Worm (Caenorhabditis elegans) whole organism, L2 larva: Measurements from ENCODE around the gene ggtb-1.

Experiments used
- C34F6.9 ChIP-seq: fragments of 150-350 bp; optimal IDR thresholded peaks from 2 replicates; lab custom pipeline; 2014; ENCODE audit warnings: missing biosample characterization, missing genetic modification characterization
- F13H6.1 ChIP-seq: sonication (generic microtip); optimal IDR thresholded peaks from 2 replicates; lab custom pipeline; 2016; ENCODE audit warnings: missing genetic modification characterization, missing compliant biosample characterization
- R02D3.7 ChIP-seq: fragments of 150-350 bp; optimal IDR thresholded peaks from 2 replicates; lab custom pipeline; 2014; ENCODE audit warnings: missing biosample characterization, missing genetic modification characterization
- Y55F3AM.14 ChIP-seq: fragments of 200-800 bp; sonication (Bioruptor generic); optimal IDR thresholded peaks from 2 replicates; lab custom pipeline; 2018; ENCODE audit warnings: mild to moderate bottlenecking, missing genetic modification characterization, missing compliant biosample characterization
- ZK546.5 ChIP-seq: sonication (generic microtip); optimal IDR thresholded peaks from 2 replicates; lab custom pipeline; 2017; ENCODE audit warnings: missing biosample characterization, missing genetic modification characterization
- alr-1 ChIP-seq: fragments of 150-350 bp; optimal IDR thresholded peaks from 2 replicates; lab custom pipeline; 2014; ENCODE audit warnings: missing biosample characterization, missing genetic modification characterization
- aly-2 ChIP-seq: fragments of 150-350 bp; optimal IDR thresholded peaks from 2 replicates; lab custom pipeline; 2014; ENCODE audit warnings: missing biosample characterization, missing genetic modification characterization
- ama-1 ChIP-seq: fragments of 150-350 bp; optimal IDR thresholded peaks from 2 replicates; lab custom pipeline; 2018; ENCODE audit warnings: inconsistent platforms
- blmp-1 ChIP-seq: sonication (generic microtip); optimal IDR thresholded peaks from 2 replicates; lab custom pipeline; 2017; ENCODE audit warnings: missing genetic modification characterization, mild to moderate bottlenecking, missing compliant biosample characterization, antibody characterized with exemption, moderate library complexity; ENCODE audit not compliant: insufficient read depth
- ceh-16 ChIP-seq: fragments of 150-350 bp; optimal IDR thresholded peaks from 2 replicates; lab custom pipeline; 2014; ENCODE audit warnings: missing biosample characterization, missing genetic modification characterization
- ceh-82 ChIP-seq: fragments of 150-350 bp; optimal IDR thresholded peaks from 2 replicates; lab custom pipeline; 2014; ENCODE audit warnings: missing biosample characterization, missing genetic modification characterization
- crh-2 ChIP-seq: sonication (generic microtip); optimal IDR thresholded peaks from 2 replicates; lab custom pipeline; 2017; ENCODE audit warnings: missing biosample characterization, missing genetic modification characterization
- dmd-4 ChIP-seq: sonication (generic microtip); optimal IDR thresholded peaks from 2 replicates; lab custom pipeline; 2017; ENCODE audit warnings: missing biosample characterization, missing genetic modification characterization
- egl-27 ChIP-seq: sonication (generic microtip); optimal IDR thresholded peaks from 3 replicates; lab custom pipeline; 2017; ENCODE audit warnings: missing biosample characterization, missing genetic modification reagents, missing genetic modification characterization
- elt-1 ChIP-seq: fragments of 150-350 bp; optimal IDR thresholded peaks from 2 replicates; lab custom pipeline; 2014; ENCODE audit warnings: missing biosample characterization, missing genetic modification characterization
- elt-3 ChIP-seq: sonication (generic microtip); optimal IDR thresholded peaks from 2 replicates; lab custom pipeline; 2017; ENCODE audit warnings: missing biosample characterization, missing genetic modification characterization
- fos-1 ChIP-seq: fragments of 150-350 bp; optimal IDR thresholded peaks from 2 replicates; lab custom pipeline; 2014; ENCODE audit warnings: missing biosample characterization, missing genetic modification characterization
- gmeb-1 ChIP-seq: fragments of 150-350 bp; optimal IDR thresholded peaks from 2 replicates; lab custom pipeline; 2014; ENCODE audit warnings: missing biosample characterization, missing genetic modification characterization
- lin-11 ChIP-seq: fragments of 150-350 bp; sonication (generic microtip); optimal IDR thresholded peaks from 2 replicates; lab custom pipeline; 2014; ENCODE audit warnings: missing biosample characterization, missing genetic modification characterization, inconsistent platforms, mixed read lengths
- lin-13 ChIP-seq: fragments of 150-350 bp; optimal IDR thresholded peaks from 2 replicates; lab custom pipeline; 2014; ENCODE audit warnings: missing biosample characterization, missing genetic modification reagents, missing genetic modification characterization
- lin-39 ChIP-seq: fragments of 150-350 bp; optimal IDR thresholded peaks from 2 replicates; lab custom pipeline; 2014; ENCODE audit warnings: missing biosample characterization, missing genetic modification reagents, missing genetic modification characterization
- lsy-2 ChIP-seq, 2 experiments: fragments of 150-350 bp in 1 of 2; sonication (generic microtip) in 1 of 2; optimal IDR thresholded peaks; 2 replicates each; lab custom pipeline; 2014 to 2017; ENCODE audit warnings: missing biosample characterization in 2 of 2, missing genetic modification characterization in 2 of 2
- mab-5 ChIP-seq: fragments of 150-350 bp; optimal IDR thresholded peaks from 2 replicates; lab custom pipeline; 2014; ENCODE audit warnings: missing biosample characterization, missing genetic modification characterization
- mbf-1 ChIP-seq: sonication (generic microtip); optimal IDR thresholded peaks from 2 replicates; lab custom pipeline; 2017; ENCODE audit warnings: missing biosample characterization, missing genetic modification characterization
- mdl-1 ChIP-seq, 2 experiments: fragments of 150-350 bp in 1 of 2; sonication (generic microtip) in 1 of 2; optimal IDR thresholded peaks; 2 replicates each; lab custom pipeline; 2017; ENCODE audit warnings: missing biosample characterization in 2 of 2, missing genetic modification characterization in 2 of 2
- nhr-10 ChIP-seq: sonication (generic microtip); optimal IDR thresholded peaks from 2 replicates; lab custom pipeline; 2017; ENCODE audit warnings: missing biosample characterization, missing genetic modification characterization
- nhr-11 ChIP-seq: fragments of 150-350 bp; optimal IDR thresholded peaks from 2 replicates; lab custom pipeline; 2014; ENCODE audit warnings: missing biosample characterization, missing genetic modification characterization
- nhr-12 ChIP-seq: fragments of 150-350 bp; optimal IDR thresholded peaks from 2 replicates; lab custom pipeline; 2014; ENCODE audit warnings: missing biosample characterization, missing genetic modification characterization
- nhr-129 ChIP-seq: fragments of 150-350 bp; optimal IDR thresholded peaks from 2 replicates; lab custom pipeline; 2014; ENCODE audit warnings: missing biosample characterization, missing genetic modification characterization
- nhr-21 ChIP-seq: fragments of 150-350 bp; optimal IDR thresholded peaks from 2 replicates; lab custom pipeline; 2014; ENCODE audit warnings: missing biosample characterization, missing genetic modification characterization
- nhr-23 ChIP-seq: fragments of 150-350 bp; optimal IDR thresholded peaks from 2 replicates; lab custom pipeline; 2014; ENCODE audit warnings: missing biosample characterization, missing genetic modification reagents, missing genetic modification characterization
- nhr-237 ChIP-seq: fragments of 150-350 bp; optimal IDR thresholded peaks from 2 replicates; lab custom pipeline; 2014; ENCODE audit warnings: missing biosample characterization, missing genetic modification characterization
- nhr-25 ChIP-seq: fragments of 150-350 bp; sonication (generic microtip); optimal IDR thresholded peaks from 3 replicates; lab custom pipeline; 2014; ENCODE audit warnings: missing biosample characterization, missing genetic modification characterization
- nhr-6 ChIP-seq: fragments of 150-350 bp; optimal IDR thresholded peaks from 2 replicates; lab custom pipeline; 2014; ENCODE audit warnings: missing biosample characterization, missing genetic modification characterization
- nhr-77 ChIP-seq: fragments of 150-350 bp; optimal IDR thresholded peaks from 2 replicates; lab custom pipeline; 2014; ENCODE audit warnings: missing biosample characterization, missing genetic modification characterization
- peb-1 ChIP-seq: fragments of 150-350 bp; optimal IDR thresholded peaks from 2 replicates; lab custom pipeline; 2014; ENCODE audit warnings: missing biosample characterization, missing genetic modification characterization
- sem-4 ChIP-seq: fragments of 150-350 bp; optimal IDR thresholded peaks from 2 replicates; lab custom pipeline; 2014; ENCODE audit warnings: missing biosample characterization, missing genetic modification reagents, missing genetic modification characterization
- skn-1 ChIP-seq: sonication (generic microtip); optimal IDR thresholded peaks from 2 replicates; lab custom pipeline; 2017; ENCODE audit warnings: missing biosample characterization, missing genetic modification characterization
- sma-3 ChIP-seq: sonication (generic microtip); optimal IDR thresholded peaks from 2 replicates; lab custom pipeline; 2016; ENCODE audit warnings: missing genetic modification reagents, missing genetic modification characterization, missing compliant biosample characterization
- sma-9 ChIP-seq, 2 experiments: fragments of 150-350 bp in 1 of 2; sonication (generic microtip) in 1 of 2; optimal IDR thresholded peaks; 2 replicates each; lab custom pipeline; 2014 to 2016; ENCODE audit warnings: missing genetic modification characterization in 2 of 2, mild to moderate bottlenecking in 1 of 2, missing biosample characterization in 1 of 2, missing compliant biosample characterization in 1 of 2, missing genetic modification reagents in 1 of 2, moderate library complexity in 1 of 2
- snpc-4 ChIP-seq: fragments of 150-350 bp; optimal IDR thresholded peaks from 2 replicates; lab custom pipeline; 2014; ENCODE audit warnings: missing biosample characterization, missing genetic modification characterization
- unc-39 ChIP-seq: fragments of 150-350 bp; optimal IDR thresholded peaks from 2 replicates; lab custom pipeline; 2014; ENCODE audit warnings: missing biosample characterization, missing genetic modification characterization
- unc-55 ChIP-seq: fragments of 150-350 bp; sonication (generic microtip); optimal IDR thresholded peaks from 3 replicates; lab custom pipeline; 2014; ENCODE audit warnings: missing biosample characterization, missing genetic modification reagents, missing genetic modification characterization
- unc-62 ChIP-seq: fragments of 150-350 bp; optimal IDR thresholded peaks from 2 replicates; lab custom pipeline; 2014; ENCODE audit warnings: missing biosample characterization, missing genetic modification reagents, missing genetic modification characterization
- zag-1 ChIP-seq: fragments of 150-350 bp; optimal IDR thresholded peaks from 2 replicates; lab custom pipeline; 2014; ENCODE audit warnings: missing biosample characterization, missing genetic modification characterization
- ztf-1 ChIP-seq: fragments of 200-800 bp; sonication (Bioruptor generic); conservative IDR thresholded peaks from 2 replicates; pipeline ENCODE4 v1.3.6; 2022; ENCODE audit warnings: missing genetic modification characterization, missing compliant biosample characterization
- ztf-11 ChIP-seq: sonication (generic microtip); optimal IDR thresholded peaks from 2 replicates; lab custom pipeline; 2017; ENCODE audit warnings: missing biosample characterization, missing genetic modification characterization
- ztf-4 ChIP-seq: fragments of 150-350 bp; optimal IDR thresholded peaks from 2 replicates; lab custom pipeline; 2014; ENCODE audit warnings: missing biosample characterization, missing genetic modification characterization

The ggtb-1 gene

ce11 chrIII:7141285-7141715, 7.7 kb downstream of the ggtb-1 start:
- TF ChIP-seq nhr-10, result peak; percentile 38
- TF ChIP-seq ztf-4 (tag; lab: Kevin White, UChicago), result no peak
- TF ChIP-seq dmd-4, result no peak
- no peak for TF ChIP-seq mbf-1 (tag; lab: Kevin White, UChicago)
- no peak for TF ChIP-seq nhr-11 (tag; lab: Kevin White, UChicago)
- TF ChIP-seq zag-1 (tag; lab: Kevin White, UChicago), result no peak
- TF ChIP-seq C34F6.9 (tag; lab: Kevin White, UChicago), result no peak
- TF ChIP-seq fos-1 (tag; lab: Kevin White, UChicago), result peak; percentile 25
- peak; percentile 91 for TF ChIP-seq ama-1 (lab: Kevin White, UChicago)
- no peak for TF ChIP-seq peb-1
- no peak for TF ChIP-seq ztf-11 (tag; lab: Kevin White, UChicago)
- no peak for TF ChIP-seq lin-11 (tag; lab: Kevin White, UChicago)
- peak; percentile 56 for TF ChIP-seq crh-2 (tag; lab: Kevin White, UChicago)
- no peak for TF ChIP-seq nhr-23
- TF ChIP-seq skn-1 (tag; lab: Kevin White, UChicago), result no peak
- TF ChIP-seq egl-27, result peak; percentile 70
- TF ChIP-seq lsy-2 (tag; optimal IDR thresholded peaks at IDR 0.05; lab: Kevin White, UChicago), result peak; percentile 12 to 58
- peak; percentile 39 for TF ChIP-seq F13H6.1 (tag; lab: Kevin White, UChicago)
- no peak for TF ChIP-seq nhr-6 (tag; lab: Kevin White, UChicago)
- no peak for TF ChIP-seq unc-39 (tag; lab: Kevin White, UChicago)
- no peak for TF ChIP-seq ceh-16 (tag; lab: Kevin White, UChicago)
- TF ChIP-seq sem-4, result no peak
- TF ChIP-seq Y55F3AM.14 (GFP tag; lab: Kevin White, UChicago), result no peak
- TF ChIP-seq R02D3.7 (tag; lab: Kevin White, UChicago), result no peak
- no peak for TF ChIP-seq nhr-77 (tag; lab: Kevin White, UChicago)
- no peak for TF ChIP-seq nhr-12 (tag; lab: Kevin White, UChicago)
- peak; percentile 26 for TF ChIP-seq nhr-129
- no peak for TF ChIP-seq ZK546.5 (tag; lab: Kevin White, UChicago)
- no peak for TF ChIP-seq nhr-25 (tag; lab: Kevin White, UChicago)
- TF ChIP-seq elt-1 (tag; lab: Kevin White, UChicago), result no peak
- no peak for TF ChIP-seq unc-62
- no peak for TF ChIP-seq blmp-1 (tag; lab: Kevin White, UChicago)
- no peak for TF ChIP-seq ceh-82 (tag; lab: Kevin White, UChicago)
- no peak for TF ChIP-seq elt-3 (tag; lab: Kevin White, UChicago)
- TF ChIP-seq mdl-1 (tag; optimal IDR thresholded peaks at IDR 0.05; lab: Kevin White, UChicago), result peak in 1 of 2 experiments; percentile 47
- no peak for TF ChIP-seq mab-5
- TF ChIP-seq nhr-21, result peak; percentile 25
- TF ChIP-seq unc-55 (GFP tag; lab: Kevin White, UChicago), result no peak
- peak; percentile 77 for TF ChIP-seq sma-9 (GFP tag; optimal IDR thresholded peaks at IDR 0.05; lab: Kevin White, UChicago)
- TF ChIP-seq sma-9 (tag; optimal IDR thresholded peaks at IDR 0.05; lab: Kevin White, UChicago), result no peak
- no peak for TF ChIP-seq lin-39 (tag; lab: Kevin White, UChicago)
- TF ChIP-seq ztf-1, result no peak
- TF ChIP-seq nhr-237 (tag; lab: Kevin White, UChicago), result no peak
- TF ChIP-seq alr-1, result no peak
- TF ChIP-seq sma-3 (GFP tag; lab: Kevin White, UChicago), result peak; percentile 31
- no peak for TF ChIP-seq lin-13
- TF ChIP-seq gmeb-1 (tag; lab: Kevin White, UChicago), result peak; percentile 72
- TF ChIP-seq snpc-4 (tag; lab: Kevin White, UChicago), result peak; percentile 97
- no peak for TF ChIP-seq aly-2 (tag; lab: Kevin White, UChicago)
